Worm (Caenorhabditis elegans): ENCODE data around the gene K04G11.1.

The K04G11.1 gene

DNA sequence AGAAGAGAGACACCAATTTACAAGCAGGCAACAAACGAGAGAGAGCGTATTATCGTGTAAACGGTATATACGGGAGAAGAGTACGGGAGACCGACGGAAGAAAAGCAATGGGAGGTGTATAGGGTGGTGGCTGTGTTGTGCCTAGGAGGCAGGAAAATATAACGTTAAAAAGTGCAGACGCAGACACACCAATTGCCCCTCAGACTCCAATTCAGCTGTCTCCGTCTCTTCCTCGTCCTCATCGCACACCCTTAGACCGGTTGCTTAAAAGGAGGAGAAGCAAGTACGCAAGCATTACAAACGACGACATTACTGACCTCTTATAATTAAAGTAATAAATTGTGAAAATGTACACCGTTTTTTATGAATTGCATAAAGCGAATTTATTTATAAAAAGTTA, 22.9 kb upstream of the K04G11.1 start (continued):
- TF ChIP-seq lin-40 (tag; optimal IDR thresholded peaks at IDR 0.05) (peak; percentile 81), F39B2.1 (GFP tag; IDR thresholded peaks at IDR 0.05) (no peak), K11D2.4 (GFP tag; IDR thresholded peaks at IDR 0.05) (0 out of 2 replicates have a peak, but pooled peaks have one; percentile 30), let-607 (tag; optimal IDR thresholded peaks at IDR 0.05) (peak in 1 of 2 experiments; percentile 13), hlh-26 (GFP tag; conservative IDR thresholded peaks at IDR 0.05) (no peak), F33H1.4 (GFP tag; IDR thresholded peaks at IDR 0.05) (no peak), F37B4.10 (GFP tag; IDR thresholded peaks at IDR 0.05) (no peak), F57C9.4 (tag; optimal IDR thresholded peaks at IDR 0.05) (no peak), attf-3 (GFP tag; conservative IDR thresholded peaks at IDR 0.05) (no peak), attf-5 (GFP tag; optimal IDR thresholded peaks at IDR 0.05) (peak; percentile 66), egl-18 (GFP tag; IDR thresholded peaks at IDR 0.05) (no peak), ztf-18 (tag; optimal IDR thresholded peaks at IDR 0.05) (no peak), sdz-38 (tag; optimal IDR thresholded peaks at IDR 0.05) (no peak), dox-1 (GFP tag; IDR thresholded peaks at IDR 0.05) (no peak; the same call in 1 of the 2 replicates), madf-3 (GFP tag; IDR thresholded peaks at IDR 0.05) (no peak), madf-6 (GFP tag; IDR thresholded peaks at IDR 0.05) (no peak), pha-4 (tag; optimal IDR thresholded peaks at IDR 0.05) (no peak), akir-1 (GFP tag; optimal IDR thresholded peaks at IDR 0.05) (no peak), ceh-100 (GFP tag; IDR thresholded peaks at IDR 0.05) (no peak), cebp-2 (GFP tag; IDR thresholded peaks at IDR 0.05) (no peak), ccch-3 (GFP tag; optimal IDR thresholded peaks at IDR 0.05) (no peak), tbx-9 (tag; optimal IDR thresholded peaks at IDR 0.05; ENCODE audit: borderline replicate concordance) (no peak), ztf-22 (GFP tag; optimal IDR thresholded peaks at IDR 0.05) (no peak), gei-17 (GFP tag; optimal IDR thresholded peaks at IDR 0.05) (peak; percentile 40), F23B12.7 (tag; optimal IDR thresholded peaks at IDR 0.05; ENCODE audit: insufficient read depth) (peak; percentile 55), snpc-4 (GFP tag; optimal IDR thresholded peaks at IDR 0.05) (peak; percentile 7), snpc-4 (tag; optimal IDR thresholded peaks at IDR 0.05) (peak in 2 of 4 experiments; percentile 11 to 36), ceh-58 (GFP tag; IDR thresholded peaks at IDR 0.05) (no peak), hmg-1.2 (GFP tag; IDR thresholded peaks at IDR 0.05) (peak; percentile 72), rcor-1 (GFP tag; IDR thresholded peaks at IDR 0.05) (no peak), Y56A3A.18 (GFP tag; IDR thresholded peaks at IDR 0.05) (no peak), T26A5.8 (tag; optimal IDR thresholded peaks at IDR 0.05) (no peak), madf-10 (tag; optimal IDR thresholded peaks at IDR 0.05) (peak; percentile 46), ceh-27 (GFP tag; optimal IDR thresholded peaks at IDR 0.05) (peak; percentile 83)

DNA sequence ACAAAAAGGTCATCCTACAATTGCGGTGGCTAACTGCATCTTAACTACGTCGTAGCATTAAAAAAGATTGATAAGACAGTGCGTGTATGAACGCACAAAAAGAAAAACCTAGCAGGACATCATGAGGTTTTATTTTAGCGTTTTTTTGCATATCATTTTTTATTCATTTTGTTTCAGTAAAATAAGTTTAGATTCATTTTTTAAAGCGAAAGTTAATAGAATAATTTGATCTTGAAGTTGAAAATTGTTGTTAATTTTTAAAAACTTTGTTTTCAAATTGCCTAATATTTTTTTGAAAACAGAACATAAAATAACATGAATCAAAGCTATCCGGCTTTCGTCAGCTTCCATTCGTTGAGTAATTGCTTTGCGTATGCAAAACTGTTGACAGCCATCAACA, 21.7 kb upstream of the K04G11.1 start, which contains the start of gene prx-1:
TSS of gene prx-1 (plus strand) at position 301 of the 400 bp plus-strand sequence.
- TF ChIP-seq nhr-80 (tag; optimal IDR thresholded peaks at IDR 0.05) (peak; percentile 27), egl-18 (GFP tag; IDR thresholded peaks at IDR 0.05) (no peak)

DNA sequence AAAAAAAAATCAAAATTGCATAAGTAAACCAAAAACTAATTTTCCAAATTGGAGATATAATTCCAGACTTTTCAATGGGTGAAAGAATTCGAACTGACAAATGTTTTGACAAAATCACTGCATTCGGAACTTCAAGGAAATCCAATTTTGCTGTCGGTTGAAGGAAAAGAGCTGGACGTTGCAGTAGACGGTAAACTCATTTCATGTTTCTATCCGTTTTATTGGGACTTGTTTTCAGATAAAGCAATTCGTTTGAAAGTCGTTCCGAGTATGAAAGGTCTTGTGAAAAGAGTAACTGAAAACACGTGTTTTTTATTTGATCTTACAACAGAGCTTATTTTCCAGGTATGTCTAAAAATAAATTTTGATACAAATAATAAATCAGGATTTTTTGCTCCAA, 19.2 kb upstream of the K04G11.1 start:
- TF ChIP-seq tlf-1 (GFP tag; optimal IDR thresholded peaks at IDR 0.05) = no peak
- no peak for TF ChIP-seq hmg-20 (GFP tag; IDR thresholded peaks at IDR 0.05)
